Comparison of ENCODE assay signal across 1 fruit fly cellular context in genomic region chr3R:19877427-19878076, dm6.
TF ChIP-seq lines count a peak whose summit lies in the region.

Gene CG17186, minus strand, starts transcription at chr3R:19877514.
Gene Arc42, plus strand, starts transcription at chr3R:19877737.

TF ChIP-seq in whole organism, embryonic, 481 proteins besides CTCF, POLR2A, EP300 and RAD21 (continued from another document and continues in another):
- TF ChIP-seq sob (GFP tag; IDR thresholded peaks at IDR 0.05; lab: Robert Waterston, UW) (no peak), h (optimal IDR thresholded peaks at IDR 0.05; lab: Kevin White, UChicago) (no peak), CG8765 (GFP tag; IDR thresholded peaks at IDR 0.05; lab: Robert Waterston, UW) (no peak), zfh1 (GFP tag; IDR thresholded peaks at IDR 0.05; lab: Robert Waterston, UW) (no peak), Camta (GFP tag; optimal IDR thresholded peaks at IDR 0.05; lab: Kevin White, UChicago) (no peak), CHES-1-like (GFP tag; optimal IDR thresholded peaks at IDR 0.05; lab: Kevin White, UChicago) (peak; percentile 17), Deaf1 (tag; optimal IDR thresholded peaks at IDR 0.05; lab: Kevin White, UChicago) (no peak), ap (GFP tag; IDR thresholded peaks at IDR 0.05; lab: Robert Waterston, UW) (no peak), CG17568 (GFP tag; optimal IDR thresholded peaks at IDR 0.05; lab: Kevin White, UChicago) (no peak), CG10366 (GFP tag; IDR thresholded peaks at IDR 0.05; lab: Robert Waterston, UW) (no peak), Nf-YB (GFP tag; optimal IDR thresholded peaks at IDR 0.05; lab: Kevin White, UChicago) (no peak), z (GFP tag; IDR thresholded peaks at IDR 0.05; lab: Robert Waterston, UW) (no peak), Doc3 (GFP tag; IDR thresholded peaks at IDR 0.05; lab: Robert Waterston, UW; ENCODE audit: partially characterized antibody) (no peak), MTF-1 (GFP tag; optimal IDR thresholded peaks at IDR 0.05; lab: Kevin White, UChicago; ENCODE audit: borderline replicate concordance) (no peak), CG6175 (GFP tag; IDR thresholded peaks at IDR 0.05; lab: Robert Waterston, UW) (no peak), CG9727 (GFP tag; optimal IDR thresholded peaks at IDR 0.05; lab: Kevin White, UChicago) (no peak), CG42726 (GFP tag; IDR thresholded peaks at IDR 0.05; lab: Robert Waterston, UW; ENCODE audit: partially characterized antibody) (no peak), gro (GFP tag; optimal IDR thresholded peaks at IDR 0.05; lab: Kevin White, UChicago) (no peak), al (GFP tag; IDR thresholded peaks at IDR 0.05; lab: Robert Waterston, UW) (no peak), NfI (GFP tag; optimal IDR thresholded peaks at IDR 0.05; lab: Kevin White, UChicago) (peak; percentile 33), tin (GFP tag; optimal IDR thresholded peaks at IDR 0.05; lab: Kevin White, UChicago) (no peak), B-H2 (GFP tag; optimal IDR thresholded peaks at IDR 0.05; lab: Kevin White, UChicago) (peak; percentile 16), fd64A (GFP tag; optimal IDR thresholded peaks at IDR 0.05; lab: Kevin White, UChicago) (no peak), Ada2b (GFP tag; IDR thresholded peaks at IDR 0.05; lab: Robert Waterston, UW) (no peak), CG17359 (tag; optimal IDR thresholded peaks at IDR 0.05; lab: Kevin White, UChicago) (no peak), CG11456 (GFP tag; IDR thresholded peaks at IDR 0.05; lab: Robert Waterston, UW) (no peak), CG9932 (GFP tag; IDR thresholded peaks at IDR 0.05; lab: Robert Waterston, UW) (no peak), tna (GFP tag; IDR thresholded peaks at IDR 0.05; lab: Robert Waterston, UW; ENCODE audit: partially characterized antibody) (no peak), Six4 (GFP tag; optimal IDR thresholded peaks at IDR 0.05; lab: Kevin White, UChicago) (peak; percentile 3), unpg (GFP tag; optimal IDR thresholded peaks at IDR 0.05; lab: Kevin White, UChicago) (peak; percentile 6), Sox102F (GFP tag; optimal IDR thresholded peaks at IDR 0.05; lab: Kevin White, UChicago) (no peak), mld (GFP tag; IDR thresholded peaks at IDR 0.05; lab: Robert Waterston, UW; ENCODE audit: partially characterized antibody) (no peak), CG3838 (GFP tag; optimal IDR thresholded peaks at IDR 0.05; lab: Kevin White, UChicago) (no peak), CG4854 (GFP tag; optimal IDR thresholded peaks at IDR 0.05; lab: Kevin White, UChicago) (no peak), CG10321 (GFP tag; IDR thresholded peaks at IDR 0.05; lab: Robert Waterston, UW) (no peak), nerfin-2 (GFP tag; IDR thresholded peaks at IDR 0.05; lab: Robert Waterston, UW; ENCODE audit: partially characterized antibody) (no peak), sens (GFP tag; lab: Kevin White, UChicago) (peak; percentile 82), Nf-YC (tag; optimal IDR thresholded peaks at IDR 0.05; lab: Kevin White, UChicago) (peak; percentile 19), CG4404 (GFP tag; IDR thresholded peaks at IDR 0.05; lab: Robert Waterston, UW) (no peak), CG12659 (GFP tag; optimal IDR thresholded peaks at IDR 0.05; lab: Kevin White, UChicago) (peak; percentile 67), Sry-δ (GFP tag; optimal IDR thresholded peaks at IDR 0.05; lab: Kevin White, UChicago) (no peak), eyg (GFP tag; optimal IDR thresholded peaks at IDR 0.05; lab: Kevin White, UChicago) (no peak), pfk (GFP tag; optimal IDR thresholded peaks at IDR 0.05; lab: Kevin White, UChicago) (no peak), ase (GFP tag; IDR thresholded peaks at IDR 0.05; lab: Robert Waterston, UW) (no peak), CG12744 (GFP tag; optimal IDR thresholded peaks at IDR 0.05; lab: Kevin White, UChicago) (peak; percentile 1), MBD-R2 (GFP tag; IDR thresholded peaks at IDR 0.05; lab: Robert Waterston, UW) (peak; percentile 72), CG1529 (GFP tag; optimal IDR thresholded peaks at IDR 0.05; lab: Kevin White, UChicago) (no peak), CG18011 (GFP tag; optimal IDR thresholded peaks at IDR 0.05; lab: Kevin White, UChicago) (no peak), CG4282 (GFP tag; optimal IDR thresholded peaks at IDR 0.05; lab: Kevin White, UChicago) (no peak), CG12942 (GFP tag; optimal IDR thresholded peaks at IDR 0.05; lab: Kevin White, UChicago) (no peak), zen (tag; optimal IDR thresholded peaks at IDR 0.05; lab: Kevin White, UChicago) (peak; percentile 23), maf-S (GFP tag; optimal IDR thresholded peaks at IDR 0.05; lab: Kevin White, UChicago) (no peak), CG10147 (GFP tag; optimal IDR thresholded peaks at IDR 0.05; lab: Kevin White, UChicago) (peak; percentile 10), CkIIα-i1 (GFP tag; IDR thresholded peaks at IDR 0.05; lab: Robert Waterston, UW) (no peak), Lpt (GFP tag; optimal IDR thresholded peaks at IDR 0.05; lab: Kevin White, UChicago) (no peak), hb (GFP tag; IDR thresholded peaks at IDR 0.05; lab: Robert Waterston, UW; ENCODE audit: partially characterized antibody) (no peak), Hsf (GFP tag; optimal IDR thresholded peaks at IDR 0.05; lab: Kevin White, UChicago) (peak; percentile 20), ranshi (GFP tag; IDR thresholded peaks at IDR 0.05; lab: Robert Waterston, UW) (no peak), CG1603 (tag; optimal IDR thresholded peaks at IDR 0.05; lab: Kevin White, UChicago) (peak; percentile 12), CG17612 (GFP tag; IDR thresholded peaks at IDR 0.05; lab: Robert Waterston, UW) (no peak), ERR (GFP tag; optimal IDR thresholded peaks at IDR 0.05; lab: Kevin White, UChicago) (no peak), CG33213 (GFP tag; optimal IDR thresholded peaks at IDR 0.05; lab: Kevin White, UChicago) (peak; percentile 14), tup (GFP tag; optimal IDR thresholded peaks at IDR 0.05; lab: Kevin White, UChicago) (no peak), Hmx (GFP tag; optimal IDR thresholded peaks at IDR 0.05; lab: Kevin White, UChicago) (no peak), CG14050 (GFP tag; IDR thresholded peaks at IDR 0.05; lab: Robert Waterston, UW) (no peak; the same call in 2 of the 3 replicates), amos (GFP tag; IDR thresholded peaks at IDR 0.05; lab: Robert Waterston, UW; ENCODE audit: partially characterized antibody) (no peak), CG14860 (GFP tag; IDR thresholded peaks at IDR 0.05; lab: Robert Waterston, UW; ENCODE audit: partially characterized antibody) (no peak), Gug (GFP tag; IDR thresholded peaks at IDR 0.05; lab: Robert Waterston, UW) (no peak), HLH54F (GFP tag; optimal IDR thresholded peaks at IDR 0.05; lab: Kevin White, UChicago) (no peak), oc (tag; optimal IDR thresholded peaks at IDR 0.05; lab: Kevin White, UChicago) (no peak), CG15073 (GFP tag; optimal IDR thresholded peaks at IDR 0.05; lab: Kevin White, UChicago) (no peak), CG15601 (tag; optimal IDR thresholded peaks at IDR 0.05; lab: Kevin White, UChicago) (peak; percentile 44), Dll (GFP tag; IDR thresholded peaks at IDR 0.05; lab: Robert Waterston, UW; ENCODE audit: partially characterized antibody) (no peak), Oaz (GFP tag; IDR thresholded peaks at IDR 0.05; lab: Robert Waterston, UW) (no peak), HHEX (GFP tag; optimal IDR thresholded peaks at IDR 0.05; lab: Kevin White, UChicago) (no peak), CG1024 (GFP tag; IDR thresholded peaks at IDR 0.05; lab: Robert Waterston, UW) (no peak), HLHmδ (GFP tag; optimal IDR thresholded peaks at IDR 0.05; lab: Kevin White, UChicago) (no peak), gcm2 (GFP tag; optimal IDR thresholded peaks at IDR 0.05; lab: Kevin White, UChicago) (no peak), CG11398 (GFP tag; optimal IDR thresholded peaks at IDR 0.05; lab: Kevin White, UChicago) (no peak), ash1 (GFP tag; optimal IDR thresholded peaks at IDR 0.05; lab: Kevin White, UChicago) (no peak), Sin3A (optimal IDR thresholded peaks at IDR 0.05; lab: Kevin White, UChicago) (peak; percentile 34), CG1792 (GFP tag; optimal IDR thresholded peaks at IDR 0.05; lab: Kevin White, UChicago) (no peak), CG4730 (GFP tag; IDR thresholded peaks at IDR 0.05; lab: Robert Waterston, UW) (no peak), CG9215 (GFP tag; IDR thresholded peaks at IDR 0.05; lab: Robert Waterston, UW) (no peak), CG7839 (tag; optimal IDR thresholded peaks at IDR 0.05; lab: Kevin White, UChicago) (no peak), CG16815 (GFP tag; optimal IDR thresholded peaks at IDR 0.05; lab: Kevin White, UChicago) (no peak), ro (GFP tag; IDR thresholded peaks at IDR 0.05; lab: Robert Waterston, UW) (no peak), hth (optimal IDR thresholded peaks at IDR 0.05; lab: Kevin White, UChicago) (no peak), ab (GFP tag; optimal IDR thresholded peaks at IDR 0.05; lab: Kevin White, UChicago) (no peak), peb (GFP tag; IDR thresholded peaks at IDR 0.05; lab: Robert Waterston, UW) (no peak), Rx (GFP tag; IDR thresholded peaks at IDR 0.05; lab: Robert Waterston, UW) (no peak), Fer1 (GFP tag; optimal IDR thresholded peaks at IDR 0.05; lab: Kevin White, UChicago) (no peak), da (GFP tag; optimal IDR thresholded peaks at IDR 0.05; lab: Kevin White, UChicago) (no peak), zfh2 (GFP tag; optimal IDR thresholded peaks at IDR 0.05; lab: Kevin White, UChicago) (no peak), CG4360 (GFP tag; IDR thresholded peaks at IDR 0.05; lab: Robert Waterston, UW) (no peak), CG18599 (GFP tag; optimal IDR thresholded peaks at IDR 0.05; lab: Kevin White, UChicago) (no peak), CG12391 (tag; optimal IDR thresholded peaks at IDR 0.05; lab: Kevin White, UChicago) (peak; percentile 47), CG11085 (GFP tag; IDR thresholded peaks at IDR 0.05; lab: Robert Waterston, UW) (no peak), kni (GFP tag; optimal IDR thresholded peaks at IDR 0.05; lab: Kevin White, UChicago) (no peak), CG13424 (tag; optimal IDR thresholded peaks at IDR 0.05; lab: Kevin White, UChicago) (peak; percentile 43), D19A (tag; optimal IDR thresholded peaks at IDR 0.05; lab: Kevin White, UChicago) (no peak), CG30403 (GFP tag; optimal IDR thresholded peaks at IDR 0.05; lab: Kevin White, UChicago) (no peak), CG1832 (GFP tag; optimal IDR thresholded peaks at IDR 0.05; lab: Kevin White, UChicago) (no peak), sna (GFP tag; IDR thresholded peaks at IDR 0.05; lab: Robert Waterston, UW; ENCODE audit: partially characterized antibody) (no peak), CG17186 (GFP tag; optimal IDR thresholded peaks at IDR 0.05; lab: Kevin White, UChicago) (peak; percentile 61), CG12236 (GFP tag; optimal IDR thresholded peaks at IDR 0.05; lab: Kevin White, UChicago) (no peak), prd (optimal IDR thresholded peaks at IDR 0.05; lab: Kevin White, UChicago) (no peak), prd (GFP tag; IDR thresholded peaks at IDR 0.05; lab: Robert Waterston, UW) (no peak), CG9817 (tag; optimal IDR thresholded peaks at IDR 0.05; lab: Kevin White, UChicago) (no peak), CG31441 (GFP tag; IDR thresholded peaks at IDR 0.05; lab: Robert Waterston, UW) (peak; percentile 46), Aef1 (GFP tag; IDR thresholded peaks at IDR 0.05; lab: Robert Waterston, UW) (no peak), tx (GFP tag; optimal IDR thresholded peaks at IDR 0.05; lab: Kevin White, UChicago) (no peak), CG11723 (GFP tag; optimal IDR thresholded peaks at IDR 0.05; lab: Kevin White, UChicago) (no peak), az2 (GFP tag; optimal IDR thresholded peaks at IDR 0.05; lab: Kevin White, UChicago) (peak; percentile 3), dmrt99B (tag; optimal IDR thresholded peaks at IDR 0.05; lab: Kevin White, UChicago) (no peak), TFAM (GFP tag; optimal IDR thresholded peaks at IDR 0.05; lab: Kevin White, UChicago) (no peak), lmd (GFP tag; IDR thresholded peaks at IDR 0.05; lab: Robert Waterston, UW) (no peak), br (optimal IDR thresholded peaks at IDR 0.05; lab: Kevin White, UChicago) (no peak), grau (tag; optimal IDR thresholded peaks at IDR 0.05; lab: Kevin White, UChicago) (peak; percentile 19), Fer3 (tag; optimal IDR thresholded peaks at IDR 0.05; lab: Kevin White, UChicago) (no peak), chn (GFP tag; optimal IDR thresholded peaks at IDR 0.05; lab: Kevin White, UChicago) (no peak), CG17829 (tag; optimal IDR thresholded peaks at IDR 0.05; lab: Kevin White, UChicago) (peak; percentile 9), CG32767 (GFP tag; IDR thresholded peaks at IDR 0.05; lab: Robert Waterston, UW) (no peak), tio (GFP tag; optimal IDR thresholded peaks at IDR 0.05; lab: Kevin White, UChicago) (no peak), B-H1 (GFP tag; IDR thresholded peaks at IDR 0.05; lab: Robert Waterston, UW) (no peak), Lhr (GFP tag; optimal IDR thresholded peaks at IDR 0.05; lab: Kevin White, UChicago) (peak; percentile 41), salm (tag; optimal IDR thresholded peaks at IDR 0.05; lab: Kevin White, UChicago) (no peak), crc (GFP tag; optimal IDR thresholded peaks at IDR 0.05; lab: Kevin White, UChicago) (no peak), trh (GFP tag; optimal IDR thresholded peaks at IDR 0.05; lab: Kevin White, UChicago) (no peak), CG10565 (GFP tag; optimal IDR thresholded peaks at IDR 0.05; lab: Kevin White, UChicago) (no peak), dysf (GFP tag; IDR thresholded peaks at IDR 0.05; lab: Robert Waterston, UW) (no peak), Poxn (GFP tag; IDR thresholded peaks at IDR 0.05; lab: Robert Waterston, UW) (no peak), bsh (GFP tag; optimal IDR thresholded peaks at IDR 0.05; lab: Kevin White, UChicago) (peak; percentile 3 to 67), YL-1 (GFP tag; optimal IDR thresholded peaks at IDR 0.05; lab: Kevin White, UChicago) (peak; percentile 75), tap (tag; optimal IDR thresholded peaks at IDR 0.05; lab: Kevin White, UChicago) (no peak), Stat92E (GFP tag; optimal IDR thresholded peaks at IDR 0.05; lab: Kevin White, UChicago) (peak in 1 of 3 experiments; percentile 24), CG7372 (GFP tag; IDR thresholded peaks at IDR 0.05; lab: Robert Waterston, UW) (no peak), chm (GFP tag; IDR thresholded peaks at IDR 0.05; lab: Robert Waterston, UW) (no peak), Hmr (GFP tag; optimal IDR thresholded peaks at IDR 0.05; lab: Kevin White, UChicago) (peak; percentile 42), ssp (GFP tag; IDR thresholded peaks at IDR 0.05; lab: Robert Waterston, UW) (no peak)
